Worm (Caenorhabditis elegans) whole organism, L4/young adult: ENCODE measurements around the gene klf-2.

Experiments
- W03F9.2 ChIP-seq: fragments of 150-350 bp; optimal IDR thresholded peaks from 2 replicates; lab custom pipeline; 2014; ENCODE audit warnings: missing biosample characterization, missing genetic modification characterization
- dao-5 ChIP-seq: sonication (generic microtip); optimal IDR thresholded peaks from 2 replicates; lab custom pipeline; 2016; ENCODE audit warnings: missing genotype, missing genetic modification characterization, moderate library complexity, missing compliant biosample characterization
- him-1 ChIP-seq: sonication (generic microtip); optimal IDR thresholded peaks from 2 replicates; lab custom pipeline; 2016; ENCODE audit warnings: missing genotype, missing genetic modification reagents, missing genetic modification characterization, missing compliant biosample characterization

- TF ChIP-seq him-1 (tag; lab: Kevin White, UChicago) (no peak), dao-5 (tag; lab: Kevin White, UChicago) (no peak), W03F9.2 (tag; lab: Kevin White, UChicago) (no peak)
These were observed 49.2 kb downstream of the klf-2 start, which contains the start of gene srxa-6 for ce11 chrV:20734658-20735057.
